Worm (Caenorhabditis elegans) whole organism, mixed stage, embryonic: ENCODE measurements around the gene ced-2.
A peak's percentile ranks its signal among the peaks of the same experiment; 100 is the strongest.

Experiments used
- cnd-1 ChIP-seq: fragments of 200-800 bp; sonication (Bioruptor generic); optimal IDR thresholded peaks from 2 replicates; lab custom pipeline; 2018; ENCODE audit warnings: mild to moderate bottlenecking, missing genetic modification characterization, missing compliant biosample characterization
- elt-1 ChIP-seq: sonication (generic microtip); optimal IDR thresholded peaks from 2 replicates; lab custom pipeline; 2017; ENCODE audit warnings: missing genetic modification characterization, mild to moderate bottlenecking, missing compliant biosample characterization, antibody characterized with exemption, moderate library complexity, borderline replicate concordance; ENCODE audit not compliant: insufficient read depth
- flh-1 ChIP-seq: fragments of 200-800 bp; sonication (Bioruptor generic); optimal IDR thresholded peaks from 2 replicates; lab custom pipeline; 2018; ENCODE audit warnings: mild to moderate bottlenecking, missing genetic modification characterization, moderate library complexity, missing compliant biosample characterization
- lin-13 ChIP-seq: fragments of 150-350 bp; optimal IDR thresholded peaks from 2 replicates; lab custom pipeline; 2014; ENCODE audit warnings: missing biosample characterization, missing genetic modification characterization
- mep-1 ChIP-seq: fragments of 150-350 bp; optimal IDR thresholded peaks from 2 replicates; lab custom pipeline; 2017; ENCODE audit warnings: missing biosample characterization, missing genetic modification reagents, missing genetic modification characterization, inconsistent platforms
- nhr-76 ChIP-seq: sonication (generic microtip); optimal IDR thresholded peaks from 2 replicates; lab custom pipeline; 2017; ENCODE audit warnings: missing biosample characterization, missing genetic modification characterization
- sptf-1 ChIP-seq: sonication (generic microtip); optimal IDR thresholded peaks from 2 replicates; lab custom pipeline; 2017; ENCODE audit warnings: mild to moderate bottlenecking, missing genetic modification characterization, moderate library complexity, missing compliant biosample characterization
- tbx-8 ChIP-seq: fragments of 200-800 bp; sonication (Bioruptor generic); optimal IDR thresholded peaks from 2 replicates; lab custom pipeline; 2018; ENCODE audit warnings: mild to moderate bottlenecking, missing genetic modification characterization, moderate library complexity, missing compliant biosample characterization
- unc-62 ChIP-seq: fragments of 150-350 bp; optimal IDR thresholded peaks from 2 replicates; lab custom pipeline; 2014; ENCODE audit warnings: missing biosample characterization, missing genetic modification reagents, missing genetic modification characterization

DNA sequence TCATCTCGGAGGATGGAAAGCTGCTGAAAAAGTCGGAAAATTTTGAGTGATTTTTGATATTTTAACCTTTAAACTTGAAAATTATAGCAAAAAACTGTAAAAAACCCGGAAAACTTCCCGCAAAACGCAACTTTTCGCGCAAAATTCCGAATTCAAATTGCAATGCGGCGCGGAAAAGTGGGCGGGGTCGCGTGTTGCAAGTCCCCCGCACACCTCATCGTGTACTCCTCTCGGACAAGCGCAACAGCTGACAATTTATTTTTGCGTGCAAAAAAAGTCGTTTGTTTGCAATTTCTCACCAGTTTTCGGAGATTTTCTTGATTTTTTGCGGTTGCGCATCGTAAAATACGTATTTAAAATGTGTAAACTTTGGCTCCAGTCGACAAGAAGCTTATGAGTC, 1.3 kb upstream of the ced-2 start, which contains the start of gene npp-8:
- TF ChIP-seq flh-1 (peak; percentile 59), nhr-76 (peak; percentile 12), tbx-8 (GFP tag; lab: Kevin White, UChicago) (peak; percentile 77), lin-13 (peak; percentile 95), sptf-1 (tag; lab: Kevin White, UChicago) (peak; percentile 95), unc-62 (GFP tag; lab: Kevin White, UChicago) (peak; percentile 38), mep-1 (tag; lab: Kevin White, UChicago) (peak; percentile 96), cnd-1 (tag; lab: Kevin White, UChicago) (peak; percentile 83), elt-1 (peak; percentile 0)
